Worm (Caenorhabditis elegans): ENCODE data around the gene ZK418.11.
A peak's percentile ranks its signal among the peaks of the same experiment; 100 is the strongest.

Gene ZK418.11

DNA sequence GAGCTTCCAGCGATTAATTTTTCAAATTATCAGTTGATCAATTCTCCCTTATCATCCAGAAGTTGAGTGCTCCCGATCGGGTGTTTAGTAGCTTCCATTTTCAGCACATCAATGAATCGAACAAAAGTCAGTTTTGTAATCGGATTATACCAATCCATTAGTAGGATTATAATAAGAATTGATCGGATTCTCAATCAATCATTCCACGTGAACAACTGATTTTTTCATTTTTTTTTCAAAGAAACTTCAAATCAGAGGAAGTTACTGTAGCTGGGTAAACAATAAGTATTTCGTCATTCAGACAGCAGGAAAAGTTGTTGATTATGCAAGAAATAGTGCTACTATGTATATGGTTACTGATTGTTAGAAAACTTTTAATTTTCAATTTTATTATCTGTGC, 6.8 kb downstream of the ZK418.11 start (continued):
- no peak for TF ChIP-seq lin-29 (GFP tag; IDR thresholded peaks at IDR 0.05)
- no peak for TF ChIP-seq ceh-62 (tag; optimal IDR thresholded peaks at IDR 0.05)
- TF ChIP-seq ctbp-1 (GFP tag; IDR thresholded peaks at IDR 0.05), result no peak
- TF ChIP-seq duxl-1 (tag; optimal IDR thresholded peaks at IDR 0.05; ENCODE audit: poor library complexity), result no peak

DNA sequence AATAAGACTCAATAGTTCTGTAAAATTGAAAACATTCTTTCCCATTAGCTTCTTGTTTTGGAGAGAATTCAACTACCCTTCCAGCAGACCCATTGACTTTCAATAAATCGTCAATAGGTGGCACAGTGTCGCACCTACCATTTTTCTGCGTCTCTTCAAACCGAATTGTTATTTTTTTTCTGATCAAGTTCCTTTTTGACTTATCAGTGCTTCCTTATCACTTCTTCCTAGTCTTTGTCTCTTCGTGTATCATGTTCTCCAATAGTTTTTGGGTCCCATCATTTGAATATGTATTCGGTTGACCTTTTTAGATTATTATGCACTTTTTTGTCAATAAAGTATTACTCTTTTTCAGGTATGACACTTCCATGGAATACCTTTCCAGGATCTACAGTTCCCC, 7.9 kb downstream of the ZK418.11 start, which contains the start of gene odd-1:
Gene odd-1, plus strand, starts transcription at position 349 of the 400 bp plus-strand sequence.
- TF ChIP-seq mxl-3 (GFP tag; optimal IDR thresholded peaks at IDR 0.05), result no peak
- TF ChIP-seq mep-1 (tag; optimal IDR thresholded peaks at IDR 0.05), result no peak
- peak; percentile 24; the same call in 1 of the 2 replicates for TF ChIP-seq dmd-6 (GFP tag; IDR thresholded peaks at IDR 0.05)
- no peak for TF ChIP-seq nhr-41 (GFP tag; IDR thresholded peaks at IDR 0.05)
- TF ChIP-seq spr-1 (tag; optimal IDR thresholded peaks at IDR 0.05), result no peak
- TF ChIP-seq daf-8 (GFP tag; IDR thresholded peaks at IDR 0.05), result no peak
- peak; percentile 82 for TF ChIP-seq aha-1 (tag)
- peak; percentile 9 for TF ChIP-seq hlh-11 (tag; optimal IDR thresholded peaks at IDR 0.05)
- no peak for TF ChIP-seq set-16 (GFP tag; IDR thresholded peaks at IDR 0.05)
- no peak for TF ChIP-seq rbr-2 (tag; optimal IDR thresholded peaks at IDR 0.05)
- no peak for TF ChIP-seq hif-1 (tag; optimal IDR thresholded peaks at IDR 0.05)
- TF ChIP-seq pqm-1 (tag; optimal IDR thresholded peaks at IDR 0.05), result peak; percentile 77
- no peak for TF ChIP-seq daf-16 (GFP tag; optimal IDR thresholded peaks at IDR 0.05)
- peak; percentile 49 for TF ChIP-seq daf-16 (tag; optimal IDR thresholded peaks at IDR 0.05)
- peak; percentile 33 for TF ChIP-seq dve-1 (tag; optimal IDR thresholded peaks at IDR 0.05; ENCODE audit: insufficient read depth)
- TF ChIP-seq nhr-28 (tag; optimal IDR thresholded peaks at IDR 0.05), result peak; percentile 30

DNA sequence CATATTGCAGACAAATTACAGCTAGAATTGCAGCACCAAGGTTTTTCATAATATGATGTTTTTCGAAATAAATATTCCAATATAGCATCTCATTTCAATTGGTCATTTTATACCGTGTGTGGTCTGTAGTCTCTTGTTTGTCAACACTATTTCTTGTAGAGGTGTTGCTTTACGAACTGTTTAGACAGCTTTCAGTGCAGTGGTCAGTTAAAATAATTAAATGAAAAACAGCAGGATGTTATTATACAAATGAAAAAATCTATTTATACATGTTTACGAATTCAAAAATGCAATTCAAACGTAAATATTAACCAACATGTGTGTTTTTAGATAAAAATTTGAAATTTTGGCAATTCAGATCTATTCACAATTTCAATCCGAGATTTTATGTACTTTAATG, 11.7 kb downstream of the ZK418.11 start, which contains the start of gene B0280.7:
Gene B0280.7, minus strand, starts transcription at position 101 of the 400 bp plus-strand sequence.
- TF ChIP-seq hmg-1.1 (GFP tag; IDR thresholded peaks at IDR 0.05) (no peak), rbr-2 (tag; optimal IDR thresholded peaks at IDR 0.05) (no peak), egl-27 (tag; optimal IDR thresholded peaks at IDR 0.05) (no peak), duxl-1 (tag; optimal IDR thresholded peaks at IDR 0.05; ENCODE audit: poor library complexity) (no peak), unc-130 (GFP tag; optimal IDR thresholded peaks at IDR 0.05) (no peak), snpc-4 (tag; optimal IDR thresholded peaks at IDR 0.05) (no peak)

DNA sequence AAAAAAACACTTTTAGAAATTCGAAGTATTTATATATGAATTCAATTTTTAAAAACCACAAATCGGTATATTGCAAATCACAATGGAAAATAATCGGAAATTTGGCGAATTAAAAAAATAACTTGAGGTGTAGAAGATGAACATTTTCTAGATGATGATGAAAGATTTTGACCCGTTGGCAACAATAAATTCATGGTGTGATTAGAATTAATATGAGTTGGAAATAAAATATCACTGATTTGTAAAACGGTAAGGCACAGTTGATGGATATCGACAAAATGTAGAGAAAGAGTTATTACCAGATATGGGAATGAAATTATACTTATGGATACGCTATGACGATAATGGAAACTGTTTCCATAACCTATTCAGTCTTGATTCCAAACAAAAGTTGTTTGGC, 12.2 kb downstream of the ZK418.11 start:
- no peak for TF ChIP-seq pqm-1 (tag; optimal IDR thresholded peaks at IDR 0.05)
- TF ChIP-seq zfp-3 (GFP tag; conservative IDR thresholded peaks at IDR 0.05), result no peak
- TF ChIP-seq unc-62 (GFP tag; optimal IDR thresholded peaks at IDR 0.05 in 1 of 2), result peak in 1 of 2 experiments; percentile 91
- no peak for TF ChIP-seq unc-62 (tag; optimal IDR thresholded peaks at IDR 0.05)

DNA sequence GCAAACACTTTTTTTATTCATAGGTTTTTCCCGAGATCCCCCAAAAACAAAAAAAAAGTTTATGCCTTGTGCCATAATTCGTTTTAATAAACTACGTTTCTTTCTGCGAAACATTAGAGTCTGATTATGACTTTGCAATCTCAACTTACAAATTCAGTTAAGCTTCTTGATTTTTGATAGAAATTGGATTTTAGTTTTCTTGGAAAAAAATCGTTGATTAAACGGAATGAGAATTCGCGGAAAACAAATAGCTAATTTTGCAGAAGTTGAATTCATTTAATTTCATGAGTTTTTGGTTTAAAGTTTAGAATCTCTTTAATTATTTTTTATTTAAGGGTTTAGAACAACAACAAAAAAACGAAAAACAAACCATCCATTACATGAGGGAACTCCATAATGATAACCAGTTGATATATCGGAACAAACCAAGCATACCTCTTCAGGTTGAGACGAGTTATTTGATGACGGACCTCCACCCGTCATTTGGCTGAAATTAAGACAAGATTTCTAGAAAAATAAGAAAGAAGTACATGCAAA, 14.9 kb downstream of the ZK418.11 start, which contains the start of gene nhr-10:
Gene nhr-10, minus strand, starts transcription at position 487 of the 537 bp plus-strand sequence.
- TF ChIP-seq ces-1 (GFP tag; optimal IDR thresholded peaks at IDR 0.05) (peak; percentile 7), egl-43 (GFP tag; IDR thresholded peaks at IDR 0.05) (0 out of 2 replicates have a peak, but pooled peaks have one; percentile 45), nhr-102 (tag; optimal IDR thresholded peaks at IDR 0.05) (no peak), lsy-2 (tag; optimal IDR thresholded peaks at IDR 0.05) (peak in 1 of 2 experiments; percentile 44), nhr-11 (tag; optimal IDR thresholded peaks at IDR 0.05) (peak; percentile 34), lin-15B (tag; optimal IDR thresholded peaks at IDR 0.05) (no peak), ceh-28 (tag; optimal IDR thresholded peaks at IDR 0.05) (no peak)

All from whole organism, L4 larva.